Fruit fly (Drosophila melanogaster) whole organism, embryonic: ENCODE results near the gene pont.

Experiments
- B-H1 ChIP-seq: fragments of 200-800 bp; sonication (Bioruptor generic); IDR thresholded peaks from 3 replicates; pipeline ENCODE4 v1.3.6; 2022; ENCODE audit warnings: missing biosample characterization, missing genetic modification characterization
- BEAF-32 ChIP-seq: fragments of 200-800 bp; sonication (Bioruptor generic); optimal IDR thresholded peaks from 3 replicates; lab custom pipeline; 2017; ENCODE audit warnings: missing biosample characterization, missing genetic modification characterization, mild to moderate bottlenecking, moderate library complexity, missing genetic modification reagents
- CG10543 ChIP-seq: fragments of 200-800 bp; sonication (Bioruptor generic); optimal IDR thresholded peaks from 3 replicates; lab custom pipeline; 2017; ENCODE audit warnings: missing biosample characterization, mild to moderate bottlenecking, missing genetic modification characterization, moderate library complexity
- CG10959 ChIP-seq: fragments of 200-800 bp; sonication (Bioruptor generic); IDR thresholded peaks from 2 replicates; pipeline ENCODE4 v1.3.6; 2022; ENCODE audit warnings: missing biosample characterization, missing genetic modification characterization
- CG11695 ChIP-seq: fragments of 200-800 bp; sonication (Bioruptor generic); IDR thresholded peaks from 3 replicates; pipeline ENCODE4 v1.3.6; 2022; ENCODE audit warnings: missing biosample characterization, missing genetic modification characterization
- CG13296 ChIP-seq: fragments of 200-800 bp; sonication (Bioruptor generic); optimal IDR thresholded peaks from 3 replicates; lab custom pipeline; 2018; ENCODE audit warnings: missing biosample characterization, mild to moderate bottlenecking, missing genetic modification characterization
- CG13894 ChIP-seq: fragments of 200-800 bp; sonication (Bioruptor generic); optimal IDR thresholded peaks from 3 replicates; lab custom pipeline; 2018; ENCODE audit warnings: missing biosample characterization, mild to moderate bottlenecking, missing genetic modification characterization, moderate library complexity
- CG14014 ChIP-seq: fragments of 200-800 bp; sonication (Bioruptor generic); IDR thresholded peaks from 2 replicates; pipeline ENCODE4 v1.3.6; 2022; ENCODE audit warnings: missing biosample characterization, missing genetic modification characterization
- CG14050 ChIP-seq: fragments of 200-800 bp; sonication (Bioruptor generic); IDR thresholded peaks from 3 replicates; pipeline ENCODE4 v1.3.6; 2022; ENCODE audit warnings: missing biosample characterization, missing genetic modification characterization
- CG15696 ChIP-seq: fragments of 200-800 bp; sonication (Bioruptor generic); optimal IDR thresholded peaks from 2 replicates; lab custom pipeline; 2019; ENCODE audit warnings: missing biosample characterization, mild to moderate bottlenecking, missing genetic modification characterization, moderate library complexity
- CG3847 ChIP-seq: fragments of 200-800 bp; sonication (Bioruptor generic); IDR thresholded peaks from 2 replicates; pipeline ENCODE4 v1.3.6; 2022; ENCODE audit warnings: missing biosample characterization, missing genetic modification characterization
- CG6254 ChIP-seq: fragments of 200-800 bp; sonication (Bioruptor generic); optimal IDR thresholded peaks from 3 replicates; lab custom pipeline; 2017; ENCODE audit warnings: mild to moderate bottlenecking, missing biosample characterization, missing genetic modification reagents, missing genetic modification characterization
- CG7271 ChIP-seq: fragments of 200-800 bp; sonication (Bioruptor generic); optimal IDR thresholded peaks from 2 replicates; lab custom pipeline; 2018; ENCODE audit warnings: missing biosample characterization, mild to moderate bottlenecking, missing genetic modification characterization, moderate library complexity
- CG7745 ChIP-seq: fragments of 200-800 bp; sonication (Bioruptor generic); optimal IDR thresholded peaks from 2 replicates; lab custom pipeline; 2018; ENCODE audit warnings: missing biosample characterization, mild to moderate bottlenecking, missing genetic modification characterization, moderate library complexity
- CG8089 ChIP-seq: fragments of 200-800 bp; sonication (Bioruptor generic); optimal IDR thresholded peaks from 3 replicates; lab custom pipeline; 2016; ENCODE audit warnings: missing biosample characterization, missing genetic modification characterization
- CG8359 ChIP-seq: fragments of 200-800 bp; sonication (Bioruptor generic); optimal IDR thresholded peaks from 2 replicates; lab custom pipeline; 2017; ENCODE audit warnings: missing biosample characterization, mild to moderate bottlenecking, missing genetic modification characterization, borderline replicate concordance
- CG8478 ChIP-seq: fragments of >200 bp; optimal IDR thresholded peaks from 2 replicates; lab custom pipeline; 2018
- CG9215 ChIP-seq: fragments of 200-800 bp; sonication (Bioruptor generic); IDR thresholded peaks from 2 replicates; pipeline ENCODE4 v1.3.6; 2022; ENCODE audit warnings: missing biosample characterization, missing genetic modification characterization
- CG9437 ChIP-seq: fragments of 200-800 bp; sonication (Bioruptor generic); optimal IDR thresholded peaks from 2 replicates; lab custom pipeline; 2018; ENCODE audit warnings: missing biosample characterization, mild to moderate bottlenecking, missing genetic modification characterization
- D19A ChIP-seq: fragments of 200-800 bp; optimal IDR thresholded peaks from 3 replicates; lab custom pipeline; 2019; ENCODE audit warnings: missing biosample characterization, mild to moderate bottlenecking, missing genetic modification characterization, moderate library complexity
- Doc2 ChIP-seq: fragments of 200-800 bp; sonication (Bioruptor generic); IDR thresholded peaks from 2 replicates; pipeline ENCODE4 v1.3.6; 2022; ENCODE audit warnings: missing biosample characterization, missing genetic modification characterization
- HmgZ ChIP-seq: fragments of 200-800 bp; sonication (Bioruptor generic); optimal IDR thresholded peaks from 2 replicates; lab custom pipeline; 2018; ENCODE audit warnings: missing biosample characterization, mild to moderate bottlenecking, missing genetic modification characterization
- Hr51 ChIP-seq, 2 experiments: fragments of 200-800 bp; sonication (Bioruptor generic); optimal IDR thresholded peaks; 2 replicates in 1 of 2; 3 replicates in 1 of 2; lab custom pipeline; 2016 to 2018; ENCODE audit warnings: missing biosample characterization in 2 of 2, missing genetic modification characterization in 2 of 2, mild to moderate bottlenecking in 1 of 2, moderate library complexity in 1 of 2
- Lpt ChIP-seq: fragments of >200 bp; optimal IDR thresholded peaks from 2 replicates; lab custom pipeline; 2018; ENCODE audit warnings: missing biosample characterization, missing genetic modification characterization
- MESR4 ChIP-seq: fragments of 200-800 bp; sonication (Bioruptor generic); optimal IDR thresholded peaks from 2 replicates; lab custom pipeline; 2018; ENCODE audit warnings: missing biosample characterization, mild to moderate bottlenecking, missing genetic modification characterization, moderate library complexity
- Med ChIP-seq: fragments of 200-800 bp; sonication (Bioruptor generic); peaks from one replicate; lab custom pipeline; 2016; ENCODE audit warnings: missing biosample characterization, missing genetic modification characterization, mild to moderate bottlenecking, inconsistent platforms, moderate library complexity
- PHDP ChIP-seq: fragments of 200-800 bp; sonication (Bioruptor generic); optimal IDR thresholded peaks from 3 replicates; lab custom pipeline; 2018; ENCODE audit warnings: missing biosample characterization, mild to moderate bottlenecking, missing genetic modification characterization, moderate library complexity
- Ssrp ChIP-seq: fragments of 200-800 bp; sonication (Bioruptor generic); optimal IDR thresholded peaks from 2 replicates; lab custom pipeline; 2018; ENCODE audit warnings: missing biosample characterization, mild to moderate bottlenecking, missing genetic modification characterization, moderate library complexity
- Trl ChIP-seq, 3 experiments: fragments of >200 bp in 2 of 3; fragments of 200-800 bp in 1 of 3; sonication (Bioruptor generic) in 1 of 3; optimal IDR thresholded peaks; 2 replicates in 1 of 3; 3 replicates in 2 of 3; lab custom pipeline; 2016 to 2017; ENCODE audit warnings: missing biosample characterization in 1 of 3, missing genetic modification characterization in 1 of 3
- ab ChIP-seq: fragments of 200-800 bp; sonication (Bioruptor generic); optimal IDR thresholded peaks from 2 replicates; lab custom pipeline; 2016; ENCODE audit warnings: missing biosample characterization, missing genetic modification characterization
- ato ChIP-seq: fragments of 200-800 bp; sonication (Bioruptor generic); IDR thresholded peaks from 2 replicates; pipeline ENCODE4 v1.3.6; 2022; ENCODE audit warnings: missing biosample characterization, missing genetic modification characterization; ENCODE audit not compliant: partially characterized antibody
- cato ChIP-seq: fragments of 200-800 bp; sonication (Bioruptor generic); optimal IDR thresholded peaks from 2 replicates; lab custom pipeline; 2016; ENCODE audit warnings: missing biosample characterization, missing genetic modification characterization, borderline replicate concordance
- cg ChIP-seq: fragments of 200-800 bp; sonication (Bioruptor generic); optimal IDR thresholded peaks from 3 replicates; lab custom pipeline; 2019; ENCODE audit warnings: missing biosample characterization, mild to moderate bottlenecking, missing genetic modification characterization, moderate library complexity
- croc ChIP-seq: fragments of 200-800 bp; sonication (Bioruptor generic); conservative IDR thresholded peaks from 3 replicates; pipeline ENCODE4 v1.3.6; 2022; ENCODE audit warnings: missing biosample characterization, missing genetic modification characterization
- da ChIP-seq: fragments of 200-800 bp; sonication (Bioruptor generic); optimal IDR thresholded peaks from 2 replicates; lab custom pipeline; 2016; ENCODE audit warnings: missing biosample characterization, missing genetic modification characterization
- esg ChIP-seq: fragments of 200-800 bp; sonication (Bioruptor generic); conservative IDR thresholded peaks from 2 replicates; pipeline ENCODE4 v1.3.6; 2022; ENCODE audit warnings: missing biosample characterization, missing genetic modification characterization
- fd102C ChIP-seq: fragments of 200-800 bp; sonication (Bioruptor generic); optimal IDR thresholded peaks from 2 replicates; lab custom pipeline; 2018; ENCODE audit warnings: missing biosample characterization, mild to moderate bottlenecking, missing genetic modification characterization, moderate library complexity
- gce ChIP-seq: fragments of 200-800 bp; sonication (Bioruptor generic); IDR thresholded peaks from 3 replicates; pipeline ENCODE4 v1.3.6; 2022; ENCODE audit warnings: missing biosample characterization, missing genetic modification characterization
- gcm ChIP-seq: fragments of 200-800 bp; sonication (Bioruptor generic); optimal IDR thresholded peaks from 2 replicates; lab custom pipeline; 2019; ENCODE audit warnings: missing biosample characterization, mild to moderate bottlenecking, missing genetic modification characterization, moderate library complexity
- gsb ChIP-seq: fragments of 200-800 bp; sonication (Bioruptor generic); IDR thresholded peaks from 2 replicates; pipeline ENCODE4 v1.3.6; 2022; ENCODE audit warnings: missing biosample characterization, missing genetic modification characterization
- hkb ChIP-seq, 2 experiments: fragments of 200-800 bp in 1 of 2; fragments of >200 bp in 1 of 2; sonication (Bioruptor generic) in 1 of 2; IDR thresholded peaks in 1 of 2; optimal IDR thresholded peaks in 1 of 2; 2 replicates each; pipeline versions ENCODE4 v1.3.6 to Lab custom; 2017 to 2022; ENCODE audit warnings: missing biosample characterization in 1 of 2, missing genetic modification characterization in 1 of 2
- ken ChIP-seq: fragments of 200-800 bp; sonication (Bioruptor generic); IDR thresholded peaks from 3 replicates; pipeline ENCODE4 v1.3.6; 2022; ENCODE audit warnings: missing biosample characterization, missing genetic modification characterization
- lola ChIP-seq, 3 experiments: fragments of >200 bp in 2 of 3; fragments of 200-800 bp in 1 of 3; sonication (Bioruptor generic) in 1 of 3; optimal IDR thresholded peaks; 2 replicates each; lab custom pipeline; 2017 to 2019; ENCODE audit warnings: missing biosample characterization in 3 of 3, missing genetic modification characterization in 3 of 3, mild to moderate bottlenecking in 1 of 3, moderate library complexity in 1 of 3
- nom ChIP-seq: fragments of 200-800 bp; sonication (Bioruptor generic); optimal IDR thresholded peaks from 2 replicates; lab custom pipeline; 2017; ENCODE audit warnings: missing biosample characterization, missing genetic modification characterization, mild to moderate bottlenecking, moderate library complexity, missing genetic modification reagents
- pum ChIP-seq: fragments of 200-800 bp; sonication (Bioruptor generic); optimal IDR thresholded peaks from 2 replicates; lab custom pipeline; 2016; ENCODE audit warnings: missing biosample characterization, missing genetic modification characterization
- row ChIP-seq: fragments of 200-800 bp; sonication (Bioruptor generic); IDR thresholded peaks from 3 replicates; pipeline ENCODE4 v1.3.6; 2022; ENCODE audit warnings: missing biosample characterization, missing genetic modification characterization
- trh ChIP-seq: fragments of 200-800 bp; sonication (Bioruptor generic); optimal IDR thresholded peaks from 2 replicates; lab custom pipeline; 2016; ENCODE audit warnings: missing biosample characterization, missing genetic modification characterization
- vfl ChIP-seq: fragments of 200-800 bp; sonication (Bioruptor generic); optimal IDR thresholded peaks from 2 replicates; lab custom pipeline; 2016; ENCODE audit warnings: missing biosample characterization, missing genetic modification characterization
- yki ChIP-seq: fragments of >200 bp; optimal IDR thresholded peaks from 3 replicates; lab custom pipeline; 2018

The pont gene

dm6 chr3R:10213430-10213829 is 48.5 kb upstream of the pont start (continued):
- TF ChIP-seq esg (GFP tag; lab: Robert Waterston, UW) (peak; percentile 71), PHDP (tag; lab: Kevin White, UChicago) (no peak), CG9437 (GFP tag; lab: Kevin White, UChicago) (peak; percentile 42), row (GFP tag; lab: Robert Waterston, UW) (peak; percentile 79), CG14014 (GFP tag; lab: Robert Waterston, UW) (peak; percentile 46; the same call in 1 of the 2 replicates), CG11695 (GFP tag; lab: Robert Waterston, UW) (peak; percentile 48; the same call in 1 of the 3 replicates), CG8089 (GFP tag; lab: Kevin White, UChicago) (no peak), CG8359 (GFP tag; lab: Kevin White, UChicago) (peak; percentile 46), CG8478 (lab: Kevin White, UChicago) (no peak), cg (no peak), croc (GFP tag; lab: Robert Waterston, UW) (peak; percentile 63; the same call in 2 of the 3 replicates), ab (GFP tag; lab: Kevin White, UChicago) (no peak), da (no peak), ken (GFP tag; lab: Robert Waterston, UW) (peak; percentile 75; the same call in 1 of the 3 replicates), trh (GFP tag; lab: Kevin White, UChicago) (no peak), D19A (tag; lab: Kevin White, UChicago) (peak; percentile 63), CG13894 (no peak), CG10959 (GFP tag; lab: Robert Waterston, UW) (0 out of 2 replicates have a peak, but pooled peaks have one; percentile 26), CG13296 (GFP tag; lab: Kevin White, UChicago) (peak; percentile 38), HmgZ (tag; lab: Kevin White, UChicago) (no peak), B-H1 (GFP tag; lab: Robert Waterston, UW) (peak; percentile 56), CG6254 (GFP tag; lab: Kevin White, UChicago) (peak; percentile 70), cato (GFP tag; lab: Kevin White, UChicago) (peak; percentile 28), Ssrp (peak; percentile 80), CG7271 (no peak), yki (lab: Kevin White, UChicago) (no peak), Hr51 (GFP tag; optimal IDR thresholded peaks at IDR 0.05; lab: Kevin White, UChicago) (peak in 1 of 2 experiments; percentile 80), gsb (GFP tag; lab: Robert Waterston, UW) (0 out of 2 replicates have a peak, but pooled peaks have one; percentile 18), Trl (optimal IDR thresholded peaks at IDR 0.05; lab: Kevin White, UChicago) (no peak), Trl (GFP tag; optimal IDR thresholded peaks at IDR 0.05; lab: Kevin White, UChicago) (no peak), CG15696 (no peak), BEAF-32 (GFP tag; lab: Kevin White, UChicago) (no peak), CG10543 (GFP tag; lab: Kevin White, UChicago) (no peak), ato (no peak), vfl (GFP tag; lab: Kevin White, UChicago) (no peak), MESR4 (GFP tag; lab: Kevin White, UChicago) (no peak), CG14050 (GFP tag; lab: Robert Waterston, UW) (peak; percentile 61; the same call in 2 of the 3 replicates), Lpt (GFP tag; lab: Kevin White, UChicago) (no peak), gce (GFP tag; lab: Robert Waterston, UW) (peak; percentile 67; the same call in 1 of the 3 replicates), hkb (optimal IDR thresholded peaks at IDR 0.05; lab: Kevin White, UChicago) (no peak), hkb (GFP tag; IDR thresholded peaks at IDR 0.05; lab: Robert Waterston, UW) (peak; percentile 84), Med (GFP tag; lab: Kevin White, UChicago) (peak; percentile 59), CG3847 (GFP tag; lab: Robert Waterston, UW) (peak; percentile 55; the same call in 1 of the 2 replicates), nom (GFP tag; lab: Kevin White, UChicago) (no peak), pum (no peak), gcm (GFP tag; lab: Kevin White, UChicago) (peak; percentile 62), Doc2 (GFP tag; lab: Robert Waterston, UW) (no peak), CG7745 (tag; lab: Kevin White, UChicago) (no peak), lola (GFP tag; optimal IDR thresholded peaks at IDR 0.05; lab: Kevin White, UChicago) (no peak), CG9215 (peak; percentile 39; the same call in 1 of the 2 replicates), fd102C (GFP tag; lab: Kevin White, UChicago) (no peak)
